Worm (Caenorhabditis elegans) whole organism, L2 larva: ENCODE measurements around the gene K05D4.9.

ENCODE experiments used
- ceh-16 ChIP-seq: fragments of 150-350 bp; optimal IDR thresholded peaks from 2 replicates; lab custom pipeline; 2014; ENCODE audit warnings: missing biosample characterization, missing genetic modification characterization
- lsy-2 ChIP-seq, 2 experiments: fragments of 150-350 bp in 1 of 2; sonication (generic microtip) in 1 of 2; optimal IDR thresholded peaks; 2 replicates each; lab custom pipeline; 2014 to 2017; ENCODE audit warnings: missing biosample characterization in 2 of 2, missing genetic modification characterization in 2 of 2
- unc-39 ChIP-seq: fragments of 150-350 bp; optimal IDR thresholded peaks from 2 replicates; lab custom pipeline; 2014; ENCODE audit warnings: missing biosample characterization, missing genetic modification characterization

- no peak for TF ChIP-seq unc-39 (tag; lab: Kevin White, UChicago)
- TF ChIP-seq lsy-2 (tag; optimal IDR thresholded peaks at IDR 0.05; lab: Kevin White, UChicago) = no peak
- no peak for TF ChIP-seq ceh-16 (tag; lab: Kevin White, UChicago)
These were observed 10.5 kb upstream of the K05D4.9 start, which contains the start of gene srz-13 for ce11 chrV:16182110-16182509.
